ENCODE assay signal across 1 fruit fly cellular context in the genomic region with DNA sequence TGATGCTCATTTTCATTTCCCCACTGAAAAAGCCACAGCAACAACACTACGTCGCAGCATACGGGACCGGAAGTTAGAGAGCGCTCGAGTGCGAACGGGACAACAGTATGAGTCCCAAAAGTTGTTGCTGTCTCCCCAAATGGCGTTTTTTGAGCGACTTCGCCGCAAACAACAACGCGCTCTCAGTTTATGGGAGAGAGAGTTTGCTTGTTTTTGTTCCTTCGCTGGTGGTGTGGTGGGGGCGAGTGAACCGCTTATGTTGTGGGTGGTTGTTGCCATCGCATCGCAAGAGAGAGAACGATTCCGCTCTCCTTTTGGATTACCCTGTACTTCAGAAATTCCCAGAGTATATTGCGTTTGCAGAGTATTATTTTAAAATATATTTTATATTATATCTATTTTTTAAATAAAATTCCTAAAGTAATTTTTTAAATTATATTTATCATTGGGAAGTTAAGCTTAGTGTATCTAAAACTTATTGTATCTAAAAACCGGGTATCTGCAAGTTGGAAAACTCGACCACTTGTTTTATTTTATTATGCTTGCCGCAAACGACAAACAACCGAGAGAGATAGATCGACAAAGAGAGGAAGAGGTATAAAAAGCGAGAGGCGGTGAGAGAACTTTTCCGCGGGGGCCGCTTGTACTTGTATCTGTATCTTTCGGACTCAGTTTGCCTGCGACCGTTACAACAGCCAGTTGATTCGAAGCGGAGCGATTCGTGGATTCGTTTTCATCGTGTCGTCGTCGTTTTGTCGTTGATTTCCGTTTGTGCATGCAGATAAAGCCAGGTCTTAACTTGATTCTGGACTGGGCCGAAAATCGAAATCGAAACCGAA.
TF ChIP-seq lines count a peak whose summit lies in the region.

A gene (plus strand): TSS at position 669 of the 839 bp plus-strand sequence.

TF ChIP-seq in whole organism, embryonic, 481 proteins besides CTCF, POLR2A, EP300 and RAD21 (continued from another document and continues in another):
- TF ChIP-seq Adf1 (GFP tag; IDR thresholded peaks at IDR 0.05; lab: Robert Waterston, UW) (peak; percentile 90), Bdp1 (GFP tag; optimal IDR thresholded peaks at IDR 0.05; lab: Kevin White, UChicago) (peak; percentile 57), CG6272 (GFP tag; IDR thresholded peaks at IDR 0.05; lab: Robert Waterston, UW) (peak; percentile 99), kah (GFP tag; optimal IDR thresholded peaks at IDR 0.05; lab: Kevin White, UChicago) (peak; percentile 99), Fer2 (tag; optimal IDR thresholded peaks at IDR 0.05; lab: Kevin White, UChicago) (peak; percentile 97), org-1 (GFP tag; optimal IDR thresholded peaks at IDR 0.05; lab: Kevin White, UChicago) (peak; percentile 96), grau (tag; optimal IDR thresholded peaks at IDR 0.05; lab: Kevin White, UChicago) (peak; percentile 99), YL-1 (GFP tag; optimal IDR thresholded peaks at IDR 0.05; lab: Kevin White, UChicago) (peak; percentile 95), CG18599 (GFP tag; optimal IDR thresholded peaks at IDR 0.05; lab: Kevin White, UChicago) (peak; percentile 99), pnt (GFP tag; optimal IDR thresholded peaks at IDR 0.05; lab: Kevin White, UChicago) (peak; percentile 81), CG9932 (GFP tag; IDR thresholded peaks at IDR 0.05; lab: Robert Waterston, UW) (peak; percentile 98), Oli (tag; optimal IDR thresholded peaks at IDR 0.05; lab: Kevin White, UChicago) (peak; percentile 100), Ravus (GFP tag; IDR thresholded peaks at IDR 0.05; lab: Robert Waterston, UW) (peak; percentile 97), Max (GFP tag; optimal IDR thresholded peaks at IDR 0.05; lab: Kevin White, UChicago) (peak; percentile 97), z (GFP tag; IDR thresholded peaks at IDR 0.05; lab: Robert Waterston, UW) (peak; percentile 67; the same call in 1 of the 3 replicates), odd (GFP tag; optimal IDR thresholded peaks at IDR 0.05; lab: Kevin White, UChicago) (peak; percentile 98), CG17359 (tag; optimal IDR thresholded peaks at IDR 0.05; lab: Kevin White, UChicago) (peak; percentile 99), ken (GFP tag; IDR thresholded peaks at IDR 0.05; lab: Robert Waterston, UW) (peak; percentile 98), ssp (GFP tag; IDR thresholded peaks at IDR 0.05; lab: Robert Waterston, UW) (peak; percentile 96), Nf-YC (tag; optimal IDR thresholded peaks at IDR 0.05; lab: Kevin White, UChicago) (peak; percentile 92), scrt (GFP tag; optimal IDR thresholded peaks at IDR 0.05; lab: Kevin White, UChicago) (peak; percentile 97), CG3838 (GFP tag; optimal IDR thresholded peaks at IDR 0.05; lab: Kevin White, UChicago) (peak; percentile 84), lbe (GFP tag; optimal IDR thresholded peaks at IDR 0.05; lab: Kevin White, UChicago) (peak; percentile 95), CG3163 (GFP tag; optimal IDR thresholded peaks at IDR 0.05; lab: Kevin White, UChicago) (peak; percentile 20), CG1832 (GFP tag; optimal IDR thresholded peaks at IDR 0.05; lab: Kevin White, UChicago) (peak; percentile 90), tap (tag; optimal IDR thresholded peaks at IDR 0.05; lab: Kevin White, UChicago) (peak; percentile 98), gcm (GFP tag; optimal IDR thresholded peaks at IDR 0.05; lab: Kevin White, UChicago) (peak; percentile 99), wor (GFP tag; IDR thresholded peaks at IDR 0.05; lab: Robert Waterston, UW) (peak; percentile 99), CG9727 (GFP tag; optimal IDR thresholded peaks at IDR 0.05; lab: Kevin White, UChicago) (peak; percentile 99), dm (GFP tag; optimal IDR thresholded peaks at IDR 0.05; lab: Kevin White, UChicago) (peak; percentile 56), Nf-YA (GFP tag; IDR thresholded peaks at IDR 0.05; lab: Robert Waterston, UW) (peak; percentile 98), CG7556 (GFP tag; optimal IDR thresholded peaks at IDR 0.05; lab: Kevin White, UChicago) (peak; percentile 100), ci (GFP tag; IDR thresholded peaks at IDR 0.05; lab: Robert Waterston, UW) (peak; percentile 98), Hr3 (GFP tag; optimal IDR thresholded peaks at IDR 0.05; lab: Kevin White, UChicago) (peak; percentile 99), zfh2 (GFP tag; optimal IDR thresholded peaks at IDR 0.05; lab: Kevin White, UChicago) (peak; percentile 67), CG8478 (optimal IDR thresholded peaks at IDR 0.05; lab: Kevin White, UChicago) (no peak), CG15696 (tag; optimal IDR thresholded peaks at IDR 0.05; lab: Kevin White, UChicago) (peak; percentile 92), CG43689 (GFP tag; IDR thresholded peaks at IDR 0.05; lab: Robert Waterston, UW) (peak; percentile 98), mld (GFP tag; IDR thresholded peaks at IDR 0.05; lab: Robert Waterston, UW; ENCODE audit: partially characterized antibody) (no peak), Lhr (GFP tag; optimal IDR thresholded peaks at IDR 0.05; lab: Kevin White, UChicago) (peak; percentile 83), CG17385 (GFP tag; optimal IDR thresholded peaks at IDR 0.05; lab: Kevin White, UChicago) (peak; percentile 98), ro (GFP tag; IDR thresholded peaks at IDR 0.05; lab: Robert Waterston, UW) (peak; percentile 98), usp (GFP tag; optimal IDR thresholded peaks at IDR 0.05; lab: Kevin White, UChicago) (no peak), al (GFP tag; IDR thresholded peaks at IDR 0.05; lab: Robert Waterston, UW) (peak; percentile 98), CG2678 (tag; optimal IDR thresholded peaks at IDR 0.05; lab: Kevin White, UChicago) (peak; percentile 100), Sox100B (GFP tag; optimal IDR thresholded peaks at IDR 0.05; lab: Kevin White, UChicago) (peak; percentile 100), Awh (GFP tag; IDR thresholded peaks at IDR 0.05; lab: Robert Waterston, UW) (peak; percentile 99), Atf3 (GFP tag; optimal IDR thresholded peaks at IDR 0.05; lab: Kevin White, UChicago) (peak; percentile 63), Dfd (GFP tag; optimal IDR thresholded peaks at IDR 0.05; lab: Kevin White, UChicago) (no peak), Rfx (GFP tag; IDR thresholded peaks at IDR 0.05; lab: Robert Waterston, UW) (peak; percentile 99), Abd-B (GFP tag; optimal IDR thresholded peaks at IDR 0.05; lab: Kevin White, UChicago) (peak; percentile 100), Vsx1 (GFP tag; optimal IDR thresholded peaks at IDR 0.05; lab: Kevin White, UChicago) (peak; percentile 95), cato (GFP tag; optimal IDR thresholded peaks at IDR 0.05; lab: Kevin White, UChicago; ENCODE audit: borderline replicate concordance) (peak; percentile 93), ac (GFP tag; optimal IDR thresholded peaks at IDR 0.05; lab: Kevin White, UChicago) (peak; percentile 56), Asciz (GFP tag; optimal IDR thresholded peaks at IDR 0.05; lab: Kevin White, UChicago) (peak; percentile 99), CG4424 (GFP tag; optimal IDR thresholded peaks at IDR 0.05; lab: Kevin White, UChicago) (peak; percentile 97), stwl (tag; optimal IDR thresholded peaks at IDR 0.05; lab: Kevin White, UChicago) (peak; percentile 97), CG32767 (GFP tag; IDR thresholded peaks at IDR 0.05; lab: Robert Waterston, UW) (peak; percentile 99), CG6813 (GFP tag; optimal IDR thresholded peaks at IDR 0.05; lab: Kevin White, UChicago) (peak; percentile 98), CG1792 (GFP tag; optimal IDR thresholded peaks at IDR 0.05; lab: Kevin White, UChicago) (peak; percentile 56), grn (GFP tag; optimal IDR thresholded peaks at IDR 0.05; lab: Kevin White, UChicago) (peak; percentile 38), sim (GFP tag; IDR thresholded peaks at IDR 0.05; lab: Robert Waterston, UW) (peak; percentile 96), nau (GFP tag; optimal IDR thresholded peaks at IDR 0.05; lab: Kevin White, UChicago) (peak; percentile 83), hth (optimal IDR thresholded peaks at IDR 0.05; lab: Kevin White, UChicago) (no peak), croc (GFP tag; conservative IDR thresholded peaks at IDR 0.05; lab: Robert Waterston, UW) (peak; percentile 99), ewg (GFP tag; optimal IDR thresholded peaks at IDR 0.05; lab: Kevin White, UChicago) (peak; percentile 96), CG8388 (GFP tag; optimal IDR thresholded peaks at IDR 0.05; lab: Kevin White, UChicago) (peak; percentile 99), Hr51 (GFP tag; optimal IDR thresholded peaks at IDR 0.05; lab: Kevin White, UChicago) (peak; percentile 86 to 100), ab (GFP tag; optimal IDR thresholded peaks at IDR 0.05; lab: Kevin White, UChicago) (peak; percentile 18), fd64A (GFP tag; optimal IDR thresholded peaks at IDR 0.05; lab: Kevin White, UChicago) (peak; percentile 88), CG4404 (GFP tag; IDR thresholded peaks at IDR 0.05; lab: Robert Waterston, UW) (peak; percentile 97), chinmo (GFP tag; IDR thresholded peaks at IDR 0.05; lab: Robert Waterston, UW; ENCODE audit: partially characterized antibody) (peak; percentile 85; the same call in 3 of the 4 replicates), CG32772 (GFP tag; IDR thresholded peaks at IDR 0.05; lab: Robert Waterston, UW) (peak; percentile 99), Eip74EF (GFP tag; optimal IDR thresholded peaks at IDR 0.05; lab: Kevin White, UChicago) (peak in 1 of 2 experiments; percentile 99), HmgZ (tag; optimal IDR thresholded peaks at IDR 0.05; lab: Kevin White, UChicago) (peak; percentile 96), CG7271 (tag; optimal IDR thresholded peaks at IDR 0.05; lab: Kevin White, UChicago) (peak; percentile 95), corto (GFP tag; optimal IDR thresholded peaks at IDR 0.05; lab: Kevin White, UChicago) (peak; percentile 57), CG2889 (GFP tag; IDR thresholded peaks at IDR 0.05; lab: Robert Waterston, UW) (peak; percentile 98), crp (GFP tag; optimal IDR thresholded peaks at IDR 0.05; lab: Kevin White, UChicago) (peak in 1 of 2 experiments; percentile 69), CG14014 (GFP tag; IDR thresholded peaks at IDR 0.05; lab: Robert Waterston, UW) (peak; percentile 98), fd96Cb (tag; optimal IDR thresholded peaks at IDR 0.05; lab: Kevin White, UChicago) (peak; percentile 100), sens (GFP tag; lab: Kevin White, UChicago) (peak; percentile 90), CkIIα-i1 (GFP tag; IDR thresholded peaks at IDR 0.05; lab: Robert Waterston, UW) (peak; percentile 89), Opbp (GFP tag; IDR thresholded peaks at IDR 0.05; lab: Robert Waterston, UW; ENCODE audit: partially characterized antibody) (no peak; the same call in 1 of the 3 replicates), CG10147 (GFP tag; optimal IDR thresholded peaks at IDR 0.05; lab: Kevin White, UChicago) (peak; percentile 99), gce (GFP tag; IDR thresholded peaks at IDR 0.05; lab: Robert Waterston, UW) (peak; percentile 97), CG7357 (GFP tag; IDR thresholded peaks at IDR 0.05; lab: Robert Waterston, UW) (peak; percentile 97), zen (tag; optimal IDR thresholded peaks at IDR 0.05; lab: Kevin White, UChicago) (peak; percentile 98), CG7987 (GFP tag; optimal IDR thresholded peaks at IDR 0.05; lab: Kevin White, UChicago) (peak; percentile 87), pan (optimal IDR thresholded peaks at IDR 0.05; lab: Kevin White, UChicago) (no peak), pan (GFP tag; optimal IDR thresholded peaks at IDR 0.05 in 1 of 2, IDR thresholded peaks at IDR 0.05 in 1 of 2) (peak in 1 of 2 experiments; percentile 99), Stat92E (GFP tag; optimal IDR thresholded peaks at IDR 0.05; lab: Kevin White, UChicago) (peak in 1 of 3 experiments; percentile 99), Mrtf (GFP tag; IDR thresholded peaks at IDR 0.05; lab: Robert Waterston, UW) (peak; percentile 98), CG2875 (GFP tag; optimal IDR thresholded peaks at IDR 0.05; lab: Kevin White, UChicago) (peak; percentile 98), cwo (GFP tag; optimal IDR thresholded peaks at IDR 0.05; lab: Kevin White, UChicago) (peak; percentile 98), HHEX (GFP tag; optimal IDR thresholded peaks at IDR 0.05; lab: Kevin White, UChicago) (peak; percentile 98), Fer1 (GFP tag; optimal IDR thresholded peaks at IDR 0.05; lab: Kevin White, UChicago) (peak; percentile 99), HLH54F (GFP tag; optimal IDR thresholded peaks at IDR 0.05; lab: Kevin White, UChicago) (peak; percentile 69), pum (GFP tag; optimal IDR thresholded peaks at IDR 0.05; lab: Kevin White, UChicago) (peak; percentile 80), tup (GFP tag; optimal IDR thresholded peaks at IDR 0.05; lab: Kevin White, UChicago) (peak; percentile 92), Dip2 (GFP tag; IDR thresholded peaks at IDR 0.05; lab: Robert Waterston, UW) (peak; percentile 71), Deaf1 (tag; optimal IDR thresholded peaks at IDR 0.05; lab: Kevin White, UChicago) (peak; percentile 92), TFAM (GFP tag; optimal IDR thresholded peaks at IDR 0.05; lab: Kevin White, UChicago) (no peak), CG1603 (tag; optimal IDR thresholded peaks at IDR 0.05; lab: Kevin White, UChicago) (peak; percentile 80), CG17361 (GFP tag; IDR thresholded peaks at IDR 0.05; lab: Robert Waterston, UW) (peak; percentile 100), Bgb (GFP tag; IDR thresholded peaks at IDR 0.05; lab: Robert Waterston, UW; ENCODE audit: partially characterized antibody) (peak; percentile 65; the same call in 1 of the 2 replicates), CG11695 (GFP tag; IDR thresholded peaks at IDR 0.05; lab: Robert Waterston, UW) (peak; percentile 99), Fer3 (tag; optimal IDR thresholded peaks at IDR 0.05; lab: Kevin White, UChicago) (peak; percentile 99), CG6175 (GFP tag; IDR thresholded peaks at IDR 0.05; lab: Robert Waterston, UW) (peak; percentile 98), CG9817 (tag; optimal IDR thresholded peaks at IDR 0.05; lab: Kevin White, UChicago) (peak; percentile 97), tna (GFP tag; IDR thresholded peaks at IDR 0.05; lab: Robert Waterston, UW; ENCODE audit: partially characterized antibody) (peak; percentile 55; the same call in 1 of the 2 replicates), CG11093 (GFP tag; IDR thresholded peaks at IDR 0.05; lab: Robert Waterston, UW) (peak; percentile 99), ham (GFP tag; IDR thresholded peaks at IDR 0.05; lab: Robert Waterston, UW) (peak; percentile 85), da (GFP tag; optimal IDR thresholded peaks at IDR 0.05; lab: Kevin White, UChicago) (no peak), sima (GFP tag; optimal IDR thresholded peaks at IDR 0.05; lab: Kevin White, UChicago) (peak; percentile 53), tio (GFP tag; optimal IDR thresholded peaks at IDR 0.05; lab: Kevin White, UChicago) (peak; percentile 95), kni (GFP tag; optimal IDR thresholded peaks at IDR 0.05; lab: Kevin White, UChicago) (peak; percentile 68), CG12155 (GFP tag; optimal IDR thresholded peaks at IDR 0.05; lab: Kevin White, UChicago) (peak; percentile 96), CG10654 (GFP tag; optimal IDR thresholded peaks at IDR 0.05; lab: Kevin White, UChicago) (peak; percentile 97)
